Worm (Caenorhabditis elegans): Measurements from ENCODE around the gene F21C10.19.
A peak's percentile ranks its signal among the peaks of the same experiment; 100 is the strongest.

F21C10.19 gene

ce11 chrV:9094060-9094628 lies 36.7 kb upstream of the F21C10.19 start:
- no peak for TF ChIP-seq mab-9 (GFP tag; IDR thresholded peaks at IDR 0.05)
- no peak for TF ChIP-seq snpc-4 (tag; optimal IDR thresholded peaks at IDR 0.05)
- no peak for TF ChIP-seq ztf-4 (tag; optimal IDR thresholded peaks at IDR 0.05)
- no peak for TF ChIP-seq nhr-11 (tag; optimal IDR thresholded peaks at IDR 0.05)
- TF ChIP-seq C16A3.4 (tag; optimal IDR thresholded peaks at IDR 0.05) = peak; percentile 54
- TF ChIP-seq mep-1 (tag; optimal IDR thresholded peaks at IDR 0.05) = peak; percentile 51
- no peak for TF ChIP-seq alr-1 (tag; optimal IDR thresholded peaks at IDR 0.05; ENCODE audit: borderline replicate concordance)
- TF ChIP-seq lin-15B (tag; optimal IDR thresholded peaks at IDR 0.05) = no peak
- TF ChIP-seq lin-35 (GFP tag; optimal IDR thresholded peaks at IDR 0.05) = peak; percentile 52 to 83
- peak; percentile 62 for TF ChIP-seq swsn-7 (tag; optimal IDR thresholded peaks at IDR 0.05)
- TF ChIP-seq nhr-20 (tag; optimal IDR thresholded peaks at IDR 0.05) = peak; percentile 96
- peak; percentile 78 for TF ChIP-seq nhr-90 (tag; optimal IDR thresholded peaks at IDR 0.05; ENCODE audit: poor library complexity)
- no peak for TF ChIP-seq hpl-2 (GFP tag; optimal IDR thresholded peaks at IDR 0.05)
- peak; percentile 100 for TF ChIP-seq nhr-19 (GFP tag; conservative IDR thresholded peaks at IDR 0.05)
- peak; percentile 29 for TF ChIP-seq egl-13 (tag; optimal IDR thresholded peaks at IDR 0.05)
- TF ChIP-seq nhr-47 (tag; optimal IDR thresholded peaks at IDR 0.05) = peak; percentile 67
- no peak for TF ChIP-seq aly-2 (tag; optimal IDR thresholded peaks at IDR 0.05)
- no peak for TF ChIP-seq lin-13 (GFP tag; optimal IDR thresholded peaks at IDR 0.05)
- TF ChIP-seq jun-1 (tag; optimal IDR thresholded peaks at IDR 0.05) = peak; percentile 18
- TF ChIP-seq unc-62 (GFP tag; optimal IDR thresholded peaks at IDR 0.05) = no peak
- TF ChIP-seq vab-15 (tag; optimal IDR thresholded peaks at IDR 0.05) = no peak
- TF ChIP-seq nhr-84 (tag; optimal IDR thresholded peaks at IDR 0.05) = no peak
- peak; percentile 66 for TF ChIP-seq xbp-1 (tag; optimal IDR thresholded peaks at IDR 0.05)
- TF ChIP-seq nhr-71 (tag; optimal IDR thresholded peaks at IDR 0.05) = peak; percentile 93
- no peak for TF ChIP-seq ceh-63 (GFP tag; optimal IDR thresholded peaks at IDR 0.05)
- peak; percentile 28 for TF ChIP-seq pax-3 (tag; optimal IDR thresholded peaks at IDR 0.05)
- peak; percentile 82 for TF ChIP-seq elt-2 (tag; optimal IDR thresholded peaks at IDR 0.05)
- TF ChIP-seq hlh-4 (tag; optimal IDR thresholded peaks at IDR 0.05) = no peak
- TF ChIP-seq pqm-1 (tag; optimal IDR thresholded peaks at IDR 0.05) = no peak
- no peak for TF ChIP-seq ceh-82 (tag; optimal IDR thresholded peaks at IDR 0.05)
- peak; percentile 77 for TF ChIP-seq tbx-2 (tag; optimal IDR thresholded peaks at IDR 0.05)
- no peak for TF ChIP-seq sptf-1 (tag; optimal IDR thresholded peaks at IDR 0.05)
- TF ChIP-seq nhr-76 (tag; optimal IDR thresholded peaks at IDR 0.05) = no peak
- TF ChIP-seq ceh-90 (tag; optimal IDR thresholded peaks at IDR 0.05) = no peak
- no peak for TF ChIP-seq unc-86 (tag; optimal IDR thresholded peaks at IDR 0.05)
- TF ChIP-seq ets-5 (GFP tag; IDR thresholded peaks at IDR 0.05) = no peak
- peak; percentile 68 for TF ChIP-seq rnt-1 (tag; optimal IDR thresholded peaks at IDR 0.05)
- peak; percentile 35 for TF ChIP-seq lin-39 (tag; optimal IDR thresholded peaks at IDR 0.05)
- TF ChIP-seq zip-4 (GFP tag; optimal IDR thresholded peaks at IDR 0.05) = no peak
- TF ChIP-seq F16B12.6 (tag; optimal IDR thresholded peaks at IDR 0.05) = no peak
- peak; percentile 89 for TF ChIP-seq lin-14 (GFP tag; optimal IDR thresholded peaks at IDR 0.05)
- TF ChIP-seq C34B4.2 (tag; optimal IDR thresholded peaks at IDR 0.05) = no peak
- TF ChIP-seq efl-1 (optimal IDR thresholded peaks at IDR 0.05) = peak in 1 of 2 experiments; percentile 18
- peak in 1 of 2 experiments; percentile 93 for TF ChIP-seq efl-1 (GFP tag; optimal IDR thresholded peaks at IDR 0.05 in 1 of 2)
- no peak for TF ChIP-seq ces-1 (GFP tag; optimal IDR thresholded peaks at IDR 0.05)
- TF ChIP-seq unc-130 (tag; optimal IDR thresholded peaks at IDR 0.05) = peak; percentile 95
- peak; percentile 59 to 64 for TF ChIP-seq lsy-2 (tag; optimal IDR thresholded peaks at IDR 0.05)
- no peak for TF ChIP-seq blmp-1 (tag; optimal IDR thresholded peaks at IDR 0.05)
- peak; percentile 50; the same call in 1 of the 2 replicates for TF ChIP-seq ceh-88 (GFP tag; IDR thresholded peaks at IDR 0.05)
- TF ChIP-seq nhr-12 (tag; optimal IDR thresholded peaks at IDR 0.05) = no peak
- no peak for TF ChIP-seq sox-4 (tag; optimal IDR thresholded peaks at IDR 0.05)
- no peak for TF ChIP-seq nhr-28 (tag; optimal IDR thresholded peaks at IDR 0.05)
- TF ChIP-seq lir-3 (tag; optimal IDR thresholded peaks at IDR 0.05; ENCODE audit: poor library complexity) = peak; percentile 59
- TF ChIP-seq irx-1 (tag; optimal IDR thresholded peaks at IDR 0.05) = peak; percentile 75

Data from whole organism, L1 larva.